Worm (Caenorhabditis elegans) whole organism, early embryonic: ENCODE data around the gene C03B1.3.

ENCODE experiments used
- B0310.2 ChIP-seq: sonication (generic microtip); optimal IDR thresholded peaks from 2 replicates; lab custom pipeline; 2016; ENCODE audit warnings: mild to moderate bottlenecking, missing genetic modification characterization, missing compliant biosample characterization
- F13C5.2 ChIP-seq: sonication (generic microtip); optimal IDR thresholded peaks from 2 replicates; lab custom pipeline; 2017; ENCODE audit warnings: mild to moderate bottlenecking, missing genetic modification characterization, inconsistent platforms, missing compliant biosample characterization
- aly-1 ChIP-seq: sonication (generic microtip); optimal IDR thresholded peaks from 2 replicates; lab custom pipeline; 2016; ENCODE audit warnings: missing genetic modification characterization, missing compliant biosample characterization
- ama-1 ChIP-seq: fragments of 150-350 bp; optimal IDR thresholded peaks from 2 replicates; lab custom pipeline; 2014
- ets-7 ChIP-seq: sonication (generic microtip); optimal IDR thresholded peaks from 2 replicates; lab custom pipeline; 2016; ENCODE audit warnings: missing genotype, missing genetic modification characterization, missing compliant biosample characterization
- flt-1 ChIP-seq: fragments of 200-800 bp; sonication (Bioruptor generic); IDR thresholded peaks from 2 replicates; pipeline ENCODE4 v1.3.6; 2022; ENCODE audit warnings: missing genetic modification characterization, missing compliant biosample characterization
- hmg-4 ChIP-seq: fragments of 200-800 bp; sonication (Bioruptor generic); optimal IDR thresholded peaks from 2 replicates; lab custom pipeline; 2018; ENCODE audit warnings: mild to moderate bottlenecking, missing genetic modification characterization, missing compliant biosample characterization
- hnd-1 ChIP-seq: sonication (generic microtip); optimal IDR thresholded peaks from 2 replicates; lab custom pipeline; 2016; ENCODE audit warnings: missing genetic modification characterization, missing compliant biosample characterization
- pes-1 ChIP-seq: fragments of 200-800 bp; sonication (Bioruptor generic); IDR thresholded peaks from 2 replicates; pipeline ENCODE4 v1.3.6; 2022; ENCODE audit warnings: missing genetic modification reagents, missing genetic modification characterization, missing compliant biosample characterization
- scrt-1 ChIP-seq: fragments of 200-800 bp; sonication (Bioruptor generic); IDR thresholded peaks from 2 replicates; pipeline ENCODE4 v1.3.6; 2022; ENCODE audit warnings: missing genetic modification characterization, missing compliant biosample characterization
- tbx-37 ChIP-seq: fragments of 200-800 bp; sonication (Bioruptor generic); conservative IDR thresholded peaks from 2 replicates; pipeline ENCODE4 v1.3.6; 2022; ENCODE audit warnings: missing genetic modification reagents, missing genetic modification characterization, missing compliant biosample characterization

DNA sequence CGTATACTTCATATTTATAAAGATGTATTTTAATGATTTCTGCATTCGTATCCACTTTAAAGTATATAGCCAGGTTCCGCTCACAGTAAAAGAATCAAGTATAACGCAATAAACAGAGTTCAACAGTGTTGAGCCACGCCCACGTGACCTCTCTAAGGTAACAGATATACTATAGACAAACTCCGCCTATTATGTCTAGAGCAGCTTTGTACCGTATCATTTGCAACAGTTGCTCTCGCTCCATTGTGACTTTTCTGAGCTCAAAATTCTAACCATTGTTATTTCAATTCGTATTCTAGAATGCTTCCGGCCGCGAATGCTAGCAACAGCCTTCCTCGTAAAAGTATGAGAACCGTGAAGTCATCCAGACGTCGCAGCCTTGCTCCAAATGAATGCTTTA lies 7.5 kb downstream of the C03B1.3 start, which contains the start of gene C03B1.17:
- no peak for TF ChIP-seq flt-1
- TF ChIP-seq F13C5.2 (tag; lab: Kevin White, UChicago): no peak
- TF ChIP-seq hmg-4 (GFP tag; lab: Kevin White, UChicago): no peak
- no peak for TF ChIP-seq pes-1 (GFP tag; lab: Robert Waterston, UW)
- TF ChIP-seq ets-7 (tag; lab: Kevin White, UChicago): no peak
- no peak for TF ChIP-seq ama-1 (lab: Kevin White, UChicago)
- TF ChIP-seq B0310.2: no peak
- no peak for TF ChIP-seq aly-1
- no peak for TF ChIP-seq hnd-1 (tag; lab: Kevin White, UChicago)
- no peak for TF ChIP-seq scrt-1
- TF ChIP-seq tbx-37 (GFP tag; lab: Robert Waterston, UW): no peak
